Fruit fly (Drosophila melanogaster) whole organism, wandering third instar larva: ENCODE measurements around the gene CG33721.

Experiments used
- CG32264 ChIP-seq: fragments of 200-800 bp; sonication (Bioruptor generic); optimal IDR thresholded peaks from 2 replicates; lab custom pipeline; 2016; ENCODE audit warnings: missing biosample characterization, missing genetic modification characterization
- usp ChIP-seq: fragments of >200 bp; optimal IDR thresholded peaks from 2 replicates; lab custom pipeline; 2017; ENCODE audit warnings: missing biosample characterization, missing genetic modification characterization

DNA sequence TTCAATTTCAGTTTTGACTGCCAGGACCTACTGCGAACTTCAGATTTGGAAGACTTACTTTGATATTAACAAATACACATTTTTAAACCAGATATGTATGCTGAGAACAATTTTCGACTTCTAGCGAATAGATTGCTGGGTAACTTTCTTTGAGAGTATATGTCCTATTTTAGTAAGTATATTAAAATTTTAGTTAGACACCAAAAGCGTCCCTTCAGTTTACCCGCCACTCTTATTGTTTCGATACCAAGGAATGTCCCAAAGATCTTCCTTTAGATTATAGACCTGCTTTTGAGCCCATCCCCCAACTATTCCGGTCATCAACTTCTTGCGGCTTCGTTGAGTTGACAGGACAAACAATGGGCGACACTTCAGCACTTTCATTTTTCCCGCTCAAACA lies 9.3 kb downstream of the CG33721 start, which contains the start of gene CG5388:
- TF ChIP-seq CG32264 (GFP tag; lab: Kevin White, UChicago) (no peak), usp (GFP tag; lab: Kevin White, UChicago) (no peak)
